Fruit fly (Drosophila melanogaster) Kc167 (cell line): ENCODE measurements around the gene r-l.
A peak's percentile ranks its signal among the peaks of the same experiment; 100 is the strongest.

Experiments used
- Myc ChIP-seq: fragments of >200 bp; optimal IDR thresholded peaks from 2 replicates; lab custom pipeline; 2017; ENCODE audit warnings: missing external identifiers
- Sin3A ChIP-seq: fragments of >200 bp; optimal IDR thresholded peaks from 2 replicates; lab custom pipeline; 2018; ENCODE audit warnings: missing external identifiers
- h ChIP-seq: fragments of >200 bp; optimal IDR thresholded peaks from 3 replicates; lab custom pipeline; 2018; ENCODE audit warnings: missing external identifiers
- insv ChIP-seq: fragments of >200 bp; optimal IDR thresholded peaks from 3 replicates; lab custom pipeline; 2018; ENCODE audit warnings: missing external identifiers
- psq ChIP-seq: fragments of >200 bp; optimal IDR thresholded peaks from 2 replicates; lab custom pipeline; 2017; ENCODE audit warnings: missing external identifiers
- ttk ChIP-seq: sonication (Bioruptor generic); optimal IDR thresholded peaks from 2 replicates; lab custom pipeline; 2017; ENCODE audit warnings: missing external identifiers

Gene r-l

dm6 chr3R:21077577-21077976 lies 4.5 kb upstream of the r-l start:
- no peak for TF ChIP-seq Sin3A (lab: Kevin White, UChicago)
- TF ChIP-seq ttk (lab: Kevin White, UChicago) = no peak
- TF ChIP-seq insv (lab: Kevin White, UChicago) = no peak
- no peak for TF ChIP-seq h (lab: Kevin White, UChicago)
- no peak for TF ChIP-seq psq (lab: Kevin White, UChicago)

dm6 chr3R:21073707-21074106 lies 588 bp upstream of the r-l start, which contains the start of gene dmrt93B:
dmrt93B (plus strand) TSS chr3R:21074007.
- TF ChIP-seq h (lab: Kevin White, UChicago) = no peak
- TF ChIP-seq insv (lab: Kevin White, UChicago) = no peak

- TF ChIP-seq insv (lab: Kevin White, UChicago) (no peak), h (lab: Kevin White, UChicago) (no peak), ttk (lab: Kevin White, UChicago) (no peak), Sin3A (lab: Kevin White, UChicago) (no peak)
Observed at dm6 chr3R:21071943-21072500, 1.1 kb downstream of the r-l start.

- TF ChIP-seq psq (lab: Kevin White, UChicago) (no peak), insv (lab: Kevin White, UChicago) (peak; percentile 51)
Observed at dm6 chr3R:21071312-21071711, 1.8 kb downstream of the r-l start.

- no peak for TF ChIP-seq Myc
- no peak for TF ChIP-seq insv (lab: Kevin White, UChicago)
- no peak for TF ChIP-seq ttk (lab: Kevin White, UChicago)
- no peak for TF ChIP-seq h (lab: Kevin White, UChicago)
- TF ChIP-seq Sin3A (lab: Kevin White, UChicago) = no peak
- no peak for TF ChIP-seq psq (lab: Kevin White, UChicago)
Observed at dm6 chr3R:21069742-21070141, 3.4 kb downstream of the r-l start.

dm6 chr3R:21067543-21067942 lies 5.6 kb downstream of the r-l start:
- TF ChIP-seq Myc (no peak), ttk (lab: Kevin White, UChicago) (no peak), insv (lab: Kevin White, UChicago) (no peak), psq (lab: Kevin White, UChicago) (no peak)

- no peak for TF ChIP-seq Sin3A (lab: Kevin White, UChicago)
- no peak for TF ChIP-seq psq (lab: Kevin White, UChicago)
- no peak for TF ChIP-seq h (lab: Kevin White, UChicago)
- TF ChIP-seq insv (lab: Kevin White, UChicago) = no peak
- TF ChIP-seq Myc = no peak
- no peak for TF ChIP-seq ttk (lab: Kevin White, UChicago)
Observed at dm6 chr3R:21066469-21067284, 6.4 kb downstream of the r-l start.

- TF ChIP-seq Sin3A (lab: Kevin White, UChicago) = no peak
- no peak for TF ChIP-seq psq (lab: Kevin White, UChicago)
- no peak for TF ChIP-seq h (lab: Kevin White, UChicago)
- no peak for TF ChIP-seq Myc
Observed at dm6 chr3R:21065696-21066080, 7.4 kb downstream of the r-l start.

- no peak for TF ChIP-seq Sin3A (lab: Kevin White, UChicago)
Observed at dm6 chr3R:21065010-21065695, 8.0 kb downstream of the r-l start, which contains the start of gene AnxB9. AnxB9 (plus strand) TSS chr3R:21065241.

dm6 chr3R:21064000-21064924 lies 8.9 kb downstream of the r-l start, which contains the start of gene Cortactin:
Cortactin (minus strand) TSS chr3R:21064471.
- TF ChIP-seq h (lab: Kevin White, UChicago) = no peak
- TF ChIP-seq psq (lab: Kevin White, UChicago) = peak; percentile 96
- TF ChIP-seq Sin3A (lab: Kevin White, UChicago) = no peak
- TF ChIP-seq insv (lab: Kevin White, UChicago) = no peak
- no peak for TF ChIP-seq Myc

dm6 chr3R:21063433-21063832 lies 9.7 kb downstream of the r-l start:
- no peak for TF ChIP-seq Sin3A (lab: Kevin White, UChicago)
- peak; percentile 59 for TF ChIP-seq ttk (lab: Kevin White, UChicago)
